Worm (Caenorhabditis elegans): ENCODE results near the gene taf-2.

Gene taf-2

ce11 chrIV:3551777-3552462 is 41.5 kb downstream of the taf-2 start (continued):
- TF ChIP-seq che-1 (tag; optimal IDR thresholded peaks at IDR 0.05) (peak; percentile 64), zip-5 (tag; optimal IDR thresholded peaks at IDR 0.05) (peak; percentile 36), unc-42 (tag; optimal IDR thresholded peaks at IDR 0.05) (no peak), pha-2 (tag; optimal IDR thresholded peaks at IDR 0.05) (peak; percentile 2), ets-4 (tag; optimal IDR thresholded peaks at IDR 0.05) (no peak), lin-11 (tag; optimal IDR thresholded peaks at IDR 0.05) (peak; percentile 46), pros-1 (tag; optimal IDR thresholded peaks at IDR 0.05) (no peak), ama-1 (optimal IDR thresholded peaks at IDR 0.05) (no peak), Y22D7AL.16 (tag; optimal IDR thresholded peaks at IDR 0.05) (peak; percentile 44), odd-2 (tag; optimal IDR thresholded peaks at IDR 0.05) (peak; percentile 46), sdc-2 (tag; optimal IDR thresholded peaks at IDR 0.05) (peak; percentile 13), C38D4.7 (GFP tag; optimal IDR thresholded peaks at IDR 0.05) (peak; percentile 52), ceh-14 (tag; optimal IDR thresholded peaks at IDR 0.05) (peak; percentile 22), npax-4 (tag; optimal IDR thresholded peaks at IDR 0.05) (peak; percentile 33), madf-2 (tag; optimal IDR thresholded peaks at IDR 0.05) (peak; percentile 23), hlh-8 (tag; optimal IDR thresholded peaks at IDR 0.05) (no peak), ttx-3 (tag; optimal IDR thresholded peaks at IDR 0.05) (peak; percentile 56), ceh-48 (tag; optimal IDR thresholded peaks at IDR 0.05) (peak; percentile 40), fkh-10 (GFP tag; optimal IDR thresholded peaks at IDR 0.05) (no peak), pag-3 (tag; optimal IDR thresholded peaks at IDR 0.05; ENCODE audit: borderline replicate concordance) (no peak), nhr-232 (tag; optimal IDR thresholded peaks at IDR 0.05) (peak; percentile 63), ceh-18 (tag; optimal IDR thresholded peaks at IDR 0.05) (peak; percentile 37), ceh-6 (GFP tag; optimal IDR thresholded peaks at IDR 0.05) (peak; percentile 56), sox-2 (GFP tag; IDR thresholded peaks at IDR 0.05) (no peak), nfya-1 (tag; optimal IDR thresholded peaks at IDR 0.05) (no peak), sox-4 (tag; optimal IDR thresholded peaks at IDR 0.05) (peak; percentile 56), ceh-45 (GFP tag; IDR thresholded peaks at IDR 0.05) (0 out of 2 replicates have a peak, but pooled peaks have one; percentile 32), fkh-6 (tag; optimal IDR thresholded peaks at IDR 0.05) (peak; percentile 36)

ce11 chrIV:3548315-3548714 is 45.1 kb downstream of the taf-2 start:
- TF ChIP-seq fax-1 (tag; optimal IDR thresholded peaks at IDR 0.05) (no peak), elt-2 (tag; optimal IDR thresholded peaks at IDR 0.05) (peak; percentile 38), dmd-4 (tag; optimal IDR thresholded peaks at IDR 0.05; ENCODE audit: borderline replicate concordance) (no peak), C38D4.7 (GFP tag; optimal IDR thresholded peaks at IDR 0.05) (no peak), mec-3 (tag; optimal IDR thresholded peaks at IDR 0.05; ENCODE audit: borderline replicate concordance) (no peak), odd-2 (tag; optimal IDR thresholded peaks at IDR 0.05) (no peak), C08G9.2 (tag; optimal IDR thresholded peaks at IDR 0.05) (no peak), pqm-1 (tag; optimal IDR thresholded peaks at IDR 0.05) (peak; percentile 6), K09A11.1 (tag; optimal IDR thresholded peaks at IDR 0.05; ENCODE audit: insufficient read depth) (no peak), pax-1 (tag; optimal IDR thresholded peaks at IDR 0.05) (no peak), ceh-31 (tag; optimal IDR thresholded peaks at IDR 0.05) (no peak), ceh-34 (tag; optimal IDR thresholded peaks at IDR 0.05) (no peak), tbx-2 (tag; optimal IDR thresholded peaks at IDR 0.05) (peak; percentile 26), ceh-9 (tag; optimal IDR thresholded peaks at IDR 0.05) (no peak), hlh-30 (tag; optimal IDR thresholded peaks at IDR 0.05; ENCODE audit: insufficient read depth) (no peak), Y22D7AL.16 (tag; optimal IDR thresholded peaks at IDR 0.05) (no peak), hlh-8 (tag; optimal IDR thresholded peaks at IDR 0.05) (no peak), ama-1 (optimal IDR thresholded peaks at IDR 0.05) (no peak), ceh-22 (tag; optimal IDR thresholded peaks at IDR 0.05) (no peak), tbx-7 (tag; optimal IDR thresholded peaks at IDR 0.05) (no peak), eyg-1 (tag; optimal IDR thresholded peaks at IDR 0.05) (no peak), ceh-6 (GFP tag; optimal IDR thresholded peaks at IDR 0.05) (no peak)
